Fruit fly (Drosophila melanogaster): Measurements from ENCODE around the gene CG16758.

DNA sequence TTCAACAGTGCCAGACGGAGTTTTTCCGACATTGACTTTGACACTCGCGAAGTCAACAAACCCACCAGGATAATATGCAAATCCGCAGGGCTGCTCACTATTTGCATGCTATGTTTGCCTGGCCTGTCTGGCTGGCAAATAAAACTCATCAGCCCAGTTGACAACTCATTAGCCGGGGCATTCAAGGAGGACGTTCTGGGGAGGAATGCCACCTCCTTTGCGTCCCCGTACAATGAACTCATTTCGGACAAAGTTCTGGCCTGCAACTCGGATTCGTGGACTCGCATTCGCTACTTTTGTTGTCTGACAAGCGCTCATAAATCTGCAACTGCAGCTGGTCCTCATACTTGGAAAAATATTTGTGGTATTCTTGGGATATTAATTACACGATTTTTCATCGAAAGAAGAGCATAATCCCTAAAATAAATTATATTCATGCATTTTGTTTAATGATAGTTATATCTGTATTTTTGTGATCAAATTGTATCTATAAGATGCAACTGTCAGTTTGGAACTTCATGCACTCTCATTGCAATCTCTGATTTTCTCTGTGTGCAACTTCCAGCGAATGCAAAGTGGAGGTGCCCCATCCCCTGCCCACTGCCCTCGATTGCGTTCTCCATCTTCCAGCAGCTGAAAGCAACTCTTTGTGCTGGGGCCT is 32.5 kb downstream of the CG16758 start:
- peak; percentile 12 for TF ChIP-seq CG13204 (GFP tag; optimal IDR thresholded peaks at IDR 0.05)
- peak; percentile 56 for TF ChIP-seq Pif1B (GFP tag; optimal IDR thresholded peaks at IDR 0.05)
- TF ChIP-seq CG14655 (GFP tag; optimal IDR thresholded peaks at IDR 0.05) = peak; percentile 88
- TF ChIP-seq CG15710 (tag; optimal IDR thresholded peaks at IDR 0.05) = peak; percentile 78
- 0 out of 2 replicates have a peak, but pooled peaks have one; percentile 5 for TF ChIP-seq rn (GFP tag; IDR thresholded peaks at IDR 0.05)
- peak; percentile 44; the same call in 1 of the 2 replicates for TF ChIP-seq CG12605 (GFP tag; IDR thresholded peaks at IDR 0.05)
- peak; percentile 29 for TF ChIP-seq Snoo (tag; optimal IDR thresholded peaks at IDR 0.05)
- no peak for TF ChIP-seq fd96Ca (GFP tag; IDR thresholded peaks at IDR 0.05)
- TF ChIP-seq Pif1A (GFP tag; optimal IDR thresholded peaks at IDR 0.05) = peak; percentile 77
- peak; percentile 69 for TF ChIP-seq CG9948 (tag; optimal IDR thresholded peaks at IDR 0.05)
- TF ChIP-seq EcR (GFP tag; optimal IDR thresholded peaks at IDR 0.05) = peak; percentile 80
- TF ChIP-seq D1 (tag; optimal IDR thresholded peaks at IDR 0.05) = peak; percentile 41
- TF ChIP-seq CG10348 (GFP tag; IDR thresholded peaks at IDR 0.05) = no peak
- peak; percentile 38 for TF ChIP-seq Ets98B (GFP tag; IDR thresholded peaks at IDR 0.05)
